Fruit fly (Drosophila melanogaster): Measurements from ENCODE around the gene CG13950.
A peak's percentile ranks its signal among the peaks of the same experiment; 100 is the strongest.

CG13950 gene

DNA sequence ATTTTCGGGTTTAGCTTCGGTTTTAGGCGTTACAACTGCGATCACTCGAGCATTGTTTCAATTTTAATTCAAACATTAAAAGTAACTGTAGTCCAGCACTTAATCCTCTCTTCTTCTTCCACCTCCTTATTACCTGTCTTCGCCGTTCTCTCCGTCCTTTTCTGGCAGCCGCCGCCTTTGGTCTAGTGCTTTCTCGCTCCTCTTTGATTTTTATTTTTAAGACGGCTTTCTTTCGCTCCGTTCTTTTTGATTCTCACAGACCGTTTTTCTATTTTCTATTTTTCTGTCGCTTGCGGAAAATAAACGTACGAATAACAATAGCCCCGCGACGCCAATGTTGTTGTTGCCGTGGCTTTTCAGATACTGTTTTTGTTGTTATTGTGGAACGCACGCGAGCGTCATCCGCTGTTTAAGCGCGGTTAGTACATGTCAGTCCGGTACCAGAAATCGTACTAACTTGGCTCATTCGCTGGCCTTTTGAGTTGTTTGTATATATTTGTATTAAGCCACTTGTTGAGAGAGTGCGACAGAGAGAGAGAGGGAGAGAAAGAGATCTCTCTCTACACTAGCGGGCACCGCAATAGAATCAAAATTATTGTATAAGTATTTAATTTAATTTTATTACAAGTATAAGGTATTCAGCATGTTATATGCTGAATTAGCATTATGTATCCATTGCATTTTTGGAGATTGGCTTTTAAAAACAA, 8.1 kb downstream of the CG13950 start, which contains the start of gene aru (continued):
- TF ChIP-seq NC2β (GFP tag; optimal IDR thresholded peaks at IDR 0.05): no peak
- TF ChIP-seq CG30403 (GFP tag; optimal IDR thresholded peaks at IDR 0.05): no peak
- no peak for TF ChIP-seq eyg (GFP tag; optimal IDR thresholded peaks at IDR 0.05)
- TF ChIP-seq CG12071 (GFP tag; optimal IDR thresholded peaks at IDR 0.05): peak; percentile 0
- TF ChIP-seq CG13775 (GFP tag; optimal IDR thresholded peaks at IDR 0.05): no peak
- TF ChIP-seq yki (optimal IDR thresholded peaks at IDR 0.05): no peak
- TF ChIP-seq CG2712 (tag; optimal IDR thresholded peaks at IDR 0.05): peak; percentile 55
- TF ChIP-seq CG16813 (GFP tag; IDR thresholded peaks at IDR 0.05; ENCODE audit: partially characterized antibody): no peak
- 0 out of 2 replicates have a peak, but pooled peaks have one; percentile 37 for TF ChIP-seq nerfin-2 (GFP tag; IDR thresholded peaks at IDR 0.05; ENCODE audit: partially characterized antibody)
- no peak for TF ChIP-seq Tbp (GFP tag; optimal IDR thresholded peaks at IDR 0.05)
- TF ChIP-seq vnd (GFP tag; IDR thresholded peaks at IDR 0.05; ENCODE audit: partially characterized antibody): no peak
- no peak for TF ChIP-seq Lim3 (GFP tag; IDR thresholded peaks at IDR 0.05)
- TF ChIP-seq chif (GFP tag; optimal IDR thresholded peaks at IDR 0.05): no peak
- no peak for TF ChIP-seq ERR (GFP tag; optimal IDR thresholded peaks at IDR 0.05)
- peak; percentile 23 for TF ChIP-seq CG14710 (tag; optimal IDR thresholded peaks at IDR 0.05)
- TF ChIP-seq grau (tag; optimal IDR thresholded peaks at IDR 0.05): peak; percentile 26
- TF ChIP-seq Optix (GFP tag; IDR thresholded peaks at IDR 0.05): no peak
- no peak for TF ChIP-seq CG9609 (GFP tag; optimal IDR thresholded peaks at IDR 0.05)
- TF ChIP-seq CG2202 (tag; optimal IDR thresholded peaks at IDR 0.05): peak; percentile 17
- TF ChIP-seq CG8388 (GFP tag; optimal IDR thresholded peaks at IDR 0.05): peak; percentile 10
- TF ChIP-seq br (optimal IDR thresholded peaks at IDR 0.05): no peak
- TF ChIP-seq wek (GFP tag; optimal IDR thresholded peaks at IDR 0.05): peak; percentile 16
- TF ChIP-seq CG3995 (GFP tag; optimal IDR thresholded peaks at IDR 0.05): no peak
- TF ChIP-seq NK7.1 (GFP tag; optimal IDR thresholded peaks at IDR 0.05): no peak
- no peak for TF ChIP-seq CG14441 (GFP tag; IDR thresholded peaks at IDR 0.05)
- no peak for TF ChIP-seq CG10274 (GFP tag; optimal IDR thresholded peaks at IDR 0.05)
- no peak for TF ChIP-seq CG8290 (GFP tag; optimal IDR thresholded peaks at IDR 0.05)
- peak in 1 of 2 experiments; percentile 42 for TF ChIP-seq CG8290 (tag; optimal IDR thresholded peaks at IDR 0.05)
- no peak for TF ChIP-seq CG5953 (GFP tag; IDR thresholded peaks at IDR 0.05)
- no peak for TF ChIP-seq schlank (tag; optimal IDR thresholded peaks at IDR 0.05)
- TF ChIP-seq CG1832 (GFP tag; optimal IDR thresholded peaks at IDR 0.05): peak; percentile 61
- no peak for TF ChIP-seq amos (GFP tag; IDR thresholded peaks at IDR 0.05; ENCODE audit: partially characterized antibody)
- TF ChIP-seq CG11504 (tag; optimal IDR thresholded peaks at IDR 0.05): peak; percentile 55
- TF ChIP-seq chinmo (GFP tag; IDR thresholded peaks at IDR 0.05; ENCODE audit: partially characterized antibody): 0 out of 4 replicates have a peak, but pooled peaks have one; percentile 60
- TF ChIP-seq lab (GFP tag; optimal IDR thresholded peaks at IDR 0.05): peak; percentile 63
- TF ChIP-seq CG3281 (GFP tag; optimal IDR thresholded peaks at IDR 0.05): peak; percentile 42
- TF ChIP-seq Dip2 (GFP tag; IDR thresholded peaks at IDR 0.05): no peak
- no peak for TF ChIP-seq CG13123 (GFP tag; optimal IDR thresholded peaks at IDR 0.05)
- TF ChIP-seq ssp (GFP tag; IDR thresholded peaks at IDR 0.05): no peak
- peak; percentile 53; the same call in 1 of the 2 replicates for TF ChIP-seq chm (GFP tag; IDR thresholded peaks at IDR 0.05)
- no peak for TF ChIP-seq Ravus (GFP tag; IDR thresholded peaks at IDR 0.05)
- TF ChIP-seq chn (GFP tag; optimal IDR thresholded peaks at IDR 0.05): no peak
- TF ChIP-seq caup (GFP tag; optimal IDR thresholded peaks at IDR 0.05; ENCODE audit: severe bottlenecking): peak; percentile 9
- TF ChIP-seq HLHmδ (GFP tag; optimal IDR thresholded peaks at IDR 0.05): no peak
- no peak for TF ChIP-seq lilli (GFP tag; optimal IDR thresholded peaks at IDR 0.05)
- no peak for TF ChIP-seq Rx (GFP tag; IDR thresholded peaks at IDR 0.05)
- TF ChIP-seq CG5245 (GFP tag; optimal IDR thresholded peaks at IDR 0.05): peak; percentile 2
- TF ChIP-seq CG14667 (GFP tag; IDR thresholded peaks at IDR 0.05): no peak
- TF ChIP-seq D (optimal IDR thresholded peaks at IDR 0.05): no peak
- TF ChIP-seq D (GFP tag; optimal IDR thresholded peaks at IDR 0.05): peak; percentile 29
- TF ChIP-seq Eip74EF (GFP tag; optimal IDR thresholded peaks at IDR 0.05): peak in 1 of 2 experiments; percentile 31

Measured in whole organism, embryonic.